Worm (Caenorhabditis elegans) whole organism, L4 larva: ENCODE data around the gene nova-1.
A peak's percentile ranks its signal among the peaks of the same experiment; 100 is the strongest.

ENCODE experiments used
- D1046.2 ChIP-seq: fragments of 200-800 bp; sonication (Bioruptor generic); IDR thresholded peaks from 2 replicates; pipeline ENCODE4 v1.3.6; 2022; ENCODE audit warnings: missing genetic modification characterization, missing compliant biosample characterization
- F37D6.2 ChIP-seq: sonication (generic microtip); optimal IDR thresholded peaks from 2 replicates; lab custom pipeline; 2016; ENCODE audit warnings: mild to moderate bottlenecking, missing genetic modification characterization, missing compliant biosample characterization
- F44E2.7 ChIP-seq: fragments of 200-800 bp; sonication (Bioruptor generic); IDR thresholded peaks from 2 replicates; pipeline ENCODE4 v2.1.2; 2022; ENCODE audit warnings: missing genetic modification characterization, missing compliant biosample characterization
- F49E8.2 ChIP-seq: sonication (generic microtip); optimal IDR thresholded peaks from 2 replicates; lab custom pipeline; 2016; ENCODE audit warnings: missing compliant biosample characterization, mild to moderate bottlenecking, missing genetic modification characterization, borderline replicate concordance
- T20F7.1 ChIP-seq: fragments of 200-800 bp; sonication (Bioruptor generic); optimal IDR thresholded peaks from 2 replicates; lab custom pipeline; 2018; ENCODE audit warnings: mild to moderate bottlenecking, missing genetic modification characterization, missing compliant biosample characterization
- T26A8.4 ChIP-seq: fragments of 200-800 bp; sonication (Bioruptor generic); IDR thresholded peaks from 2 replicates; pipeline ENCODE4 v1.3.6; 2022; ENCODE audit warnings: missing genetic modification characterization, missing compliant biosample characterization
- Y105C5A.15 ChIP-seq: fragments of 200-800 bp; sonication (Bioruptor generic); IDR thresholded peaks from 2 replicates; pipeline ENCODE4 v1.3.6; 2022; ENCODE audit warnings: missing genetic modification characterization, missing compliant biosample characterization
- Y75B8A.6 ChIP-seq: fragments of 200-800 bp; sonication (Bioruptor generic); IDR thresholded peaks from 2 replicates; pipeline ENCODE4 v1.3.6; 2022; ENCODE audit warnings: missing genetic modification reagents, missing genetic modification characterization, missing compliant biosample characterization
- ZK337.2 ChIP-seq: fragments of 200-800 bp; sonication (Bioruptor generic); IDR thresholded peaks from 2 replicates; pipeline ENCODE4 v1.3.6; 2022; ENCODE audit warnings: missing genetic modification reagents, missing genetic modification characterization, missing compliant biosample characterization
- aly-2 ChIP-seq: sonication (generic microtip); optimal IDR thresholded peaks from 2 replicates; lab custom pipeline; 2018; ENCODE audit warnings: missing biosample characterization, missing genetic modification characterization
- arid-1 ChIP-seq: fragments of 200-800 bp; sonication (Bioruptor generic); conservative IDR thresholded peaks from 2 replicates; pipeline ENCODE4 v1.3.6; 2022; ENCODE audit warnings: missing genetic modification reagents, missing genetic modification characterization, missing compliant biosample characterization
- attf-4 ChIP-seq: sonication (generic microtip); optimal IDR thresholded peaks from 3 replicates; lab custom pipeline; 2017; ENCODE audit warnings: missing biosample characterization, missing genetic modification characterization
- ceh-20 ChIP-seq: fragments of 200-800 bp; sonication (Bioruptor generic); IDR thresholded peaks from 2 replicates; pipeline ENCODE4 v1.3.6; 2022; ENCODE audit warnings: missing genetic modification reagents, missing genetic modification characterization, missing compliant biosample characterization
- ceh-32 ChIP-seq: sonication (generic microtip); optimal IDR thresholded peaks from 2 replicates; lab custom pipeline; 2016; ENCODE audit warnings: mild to moderate bottlenecking, missing genetic modification characterization, missing compliant biosample characterization; ENCODE audit not compliant: poor library complexity
- ceh-62 ChIP-seq: sonication (generic microtip); optimal IDR thresholded peaks from 2 replicates; lab custom pipeline; 2017; ENCODE audit warnings: missing biosample characterization, missing genetic modification characterization
- ctbp-1 ChIP-seq: fragments of 200-800 bp; sonication (Bioruptor generic); IDR thresholded peaks from 2 replicates; pipeline ENCODE4 v1.3.6; 2022; ENCODE audit warnings: missing genetic modification reagents, missing genetic modification characterization, missing compliant biosample characterization
- daf-8 ChIP-seq: fragments of 200-800 bp; sonication (Bioruptor generic); IDR thresholded peaks from 2 replicates; pipeline ENCODE4 v1.3.6; 2022; ENCODE audit warnings: missing genetic modification characterization, missing compliant biosample characterization
- dmd-8 ChIP-seq: fragments of 200-800 bp; sonication (Bioruptor generic); IDR thresholded peaks from 2 replicates; pipeline ENCODE4 v1.3.6; 2022; ENCODE audit warnings: missing genetic modification characterization, missing compliant biosample characterization
- duxl-1 ChIP-seq: sonication (generic microtip); optimal IDR thresholded peaks from 2 replicates; lab custom pipeline; 2016; ENCODE audit warnings: mild to moderate bottlenecking, missing genetic modification characterization, moderate library complexity, missing compliant biosample characterization; ENCODE audit not compliant: poor library complexity
- dve-1 ChIP-seq: sonication (generic microtip); optimal IDR thresholded peaks from 2 replicates; lab custom pipeline; 2017; ENCODE audit warnings: antibody characterized with exemption, mild to moderate bottlenecking, missing genetic modification characterization, missing compliant biosample characterization; ENCODE audit not compliant: insufficient read depth
- egl-43 ChIP-seq: fragments of 200-800 bp; sonication (Bioruptor generic); IDR thresholded peaks from 2 replicates; pipeline ENCODE4 v1.3.6; 2022; ENCODE audit warnings: missing genetic modification reagents, missing genetic modification characterization, missing compliant biosample characterization
- fos-1 ChIP-seq: fragments of 150-350 bp; optimal IDR thresholded peaks from 2 replicates; lab custom pipeline; 2014; ENCODE audit warnings: missing biosample characterization, missing genetic modification characterization
- gei-8 ChIP-seq: fragments of 200-800 bp; sonication (Bioruptor generic); optimal IDR thresholded peaks from 2 replicates; lab custom pipeline; 2018; ENCODE audit warnings: mild to moderate bottlenecking, missing genetic modification characterization, missing compliant biosample characterization
- hif-1 ChIP-seq, 2 experiments: sonication (generic microtip); optimal IDR thresholded peaks; 2 replicates each; lab custom pipeline; 2016 to 2017; ENCODE audit warnings: missing compliant biosample characterization in 2 of 2, missing genetic modification characterization in 2 of 2, missing genetic modification reagents in 2 of 2, missing genotype in 2 of 2, mild to moderate bottlenecking in 1 of 2
- hlh-11 ChIP-seq: fragments of 200-800 bp; sonication (Bioruptor generic); optimal IDR thresholded peaks from 2 replicates; lab custom pipeline; 2018; ENCODE audit warnings: mild to moderate bottlenecking, missing genetic modification characterization, missing compliant biosample characterization
- hlh-30 ChIP-seq: sonication (generic microtip); optimal IDR thresholded peaks from 2 replicates; lab custom pipeline; 2017; ENCODE audit warnings: antibody characterized with exemption, mild to moderate bottlenecking, missing genetic modification characterization, missing compliant biosample characterization; ENCODE audit not compliant: insufficient read depth
- lin-29 ChIP-seq: fragments of 200-800 bp; sonication (Bioruptor generic); IDR thresholded peaks from 2 replicates; pipeline ENCODE4 v1.3.6; 2022; ENCODE audit warnings: missing genetic modification reagents, missing genetic modification characterization, missing compliant biosample characterization
- lin-38 ChIP-seq: fragments of 200-800 bp; sonication (Bioruptor generic); IDR thresholded peaks from 2 replicates; pipeline ENCODE4 v1.3.6; 2022; ENCODE audit warnings: missing genetic modification reagents, missing genetic modification characterization, missing compliant biosample characterization
- lsy-2 ChIP-seq, 2 experiments: fragments of 150-350 bp in 1 of 2; sonication (generic microtip) in 1 of 2; optimal IDR thresholded peaks; 2 replicates each; lab custom pipeline; 2014 to 2017; ENCODE audit warnings: missing biosample characterization in 2 of 2, missing genetic modification characterization in 2 of 2
- madf-9 ChIP-seq: fragments of 200-800 bp; sonication (Bioruptor generic); conservative IDR thresholded peaks from 2 replicates; pipeline ENCODE4 v1.3.6; 2022; ENCODE audit warnings: missing genetic modification reagents, missing genetic modification characterization, missing compliant biosample characterization
- mdl-1 ChIP-seq, 2 experiments: fragments of 150-350 bp in 1 of 2; sonication (generic microtip) in 1 of 2; optimal IDR thresholded peaks; 2 replicates each; lab custom pipeline; 2014 to 2017; ENCODE audit warnings: missing biosample characterization in 2 of 2, missing genetic modification characterization in 2 of 2
- mes-2 ChIP-seq: sonication (generic microtip); optimal IDR thresholded peaks from 2 replicates; lab custom pipeline; 2016; ENCODE audit warnings: missing genotype, mild to moderate bottlenecking, missing genetic modification characterization, missing compliant biosample characterization; ENCODE audit not compliant: poor library complexity, severe bottlenecking
- nhr-111 ChIP-seq: fragments of 200-800 bp; sonication (Bioruptor generic); optimal IDR thresholded peaks from 2 replicates; lab custom pipeline; 2018; ENCODE audit warnings: mild to moderate bottlenecking, missing genetic modification characterization, missing compliant biosample characterization
- nhr-41 ChIP-seq: fragments of 200-800 bp; sonication (Bioruptor generic); IDR thresholded peaks from 2 replicates; pipeline ENCODE4 v1.3.6; 2022; ENCODE audit warnings: missing genetic modification reagents, missing genetic modification characterization, missing compliant biosample characterization
- nhr-48 ChIP-seq: sonication (generic microtip); optimal IDR thresholded peaks from 2 replicates; lab custom pipeline; 2016; ENCODE audit warnings: mild to moderate bottlenecking, missing genetic modification characterization, missing compliant biosample characterization
- nhr-6 ChIP-seq: fragments of 150-350 bp; optimal IDR thresholded peaks from 2 replicates; lab custom pipeline; 2014; ENCODE audit warnings: missing biosample characterization, missing genetic modification characterization
- nhr-76 ChIP-seq: fragments of 150-350 bp; optimal IDR thresholded peaks from 2 replicates; lab custom pipeline; 2014; ENCODE audit warnings: missing biosample characterization, missing genetic modification characterization
- rbr-2 ChIP-seq: sonication (generic microtip); optimal IDR thresholded peaks from 2 replicates; lab custom pipeline; 2016; ENCODE audit warnings: missing genotype, missing genetic modification characterization, missing compliant biosample characterization
- unc-130 ChIP-seq: sonication (generic microtip); optimal IDR thresholded peaks from 2 replicates; lab custom pipeline; 2016; ENCODE audit warnings: missing genetic modification reagents, missing genetic modification characterization, missing compliant biosample characterization
- zfp-2 ChIP-seq: sonication (generic microtip); optimal IDR thresholded peaks from 2 replicates; lab custom pipeline; 2016; ENCODE audit warnings: mild to moderate bottlenecking, missing genetic modification characterization, missing compliant biosample characterization
- zip-11 ChIP-seq: fragments of 200-800 bp; sonication (Bioruptor generic); IDR thresholded peaks from 2 replicates; pipeline ENCODE4 v1.3.6; 2022; ENCODE audit warnings: missing genetic modification characterization, missing compliant biosample characterization
- zip-2 ChIP-seq: fragments of 150-350 bp; optimal IDR thresholded peaks from 2 replicates; lab custom pipeline; 2014; ENCODE audit warnings: missing biosample characterization, missing genetic modification characterization
- ztf-11 ChIP-seq: fragments of 150-350 bp; optimal IDR thresholded peaks from 2 replicates; lab custom pipeline; 2014; ENCODE audit warnings: missing biosample characterization, missing genetic modification characterization

The nova-1 gene

DNA sequence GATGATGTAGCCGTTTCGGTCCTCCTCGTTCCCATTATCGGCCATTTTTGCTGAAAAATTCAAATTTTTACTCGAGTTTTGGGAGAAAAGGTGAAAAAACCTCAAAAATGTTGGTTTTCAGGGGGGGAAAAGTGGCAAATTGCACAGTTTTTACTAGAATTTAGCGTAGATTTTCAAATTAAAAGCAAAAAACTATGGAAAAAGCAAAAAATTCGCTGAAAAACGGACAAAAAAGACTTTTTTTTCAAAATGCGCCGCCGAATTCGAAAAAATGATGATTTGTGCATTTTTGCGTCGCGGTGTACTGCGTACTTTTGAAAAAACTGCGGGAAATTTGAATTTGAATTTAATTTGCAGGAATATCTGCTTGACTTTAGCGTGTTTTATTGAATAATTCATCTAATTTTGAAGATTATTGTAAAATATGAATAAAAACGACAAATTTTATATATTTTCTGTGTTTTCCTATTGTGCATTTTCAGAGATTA lies 4.5 kb upstream of the nova-1 start, which contains the start of gene Y59A8B.12:
TSS of gene Y59A8B.12 (minus strand) at position 51 of the 488 bp plus-strand sequence.
- TF ChIP-seq D1046.2 (GFP tag; lab: Robert Waterston, UW) (no peak), ctbp-1 (GFP tag; lab: Robert Waterston, UW) (no peak), F44E2.7 (GFP tag; lab: Robert Waterston, UW) (no peak), Y105C5A.15 (GFP tag; lab: Robert Waterston, UW) (no peak), duxl-1 (tag; lab: Kevin White, UChicago) (no peak), dmd-8 (GFP tag; lab: Robert Waterston, UW) (no peak), nhr-111 (GFP tag; lab: Kevin White, UChicago) (no peak), hlh-11 (tag; lab: Kevin White, UChicago) (no peak), zfp-2 (tag; lab: Kevin White, UChicago) (no peak), fos-1 (no peak)
- TF ChIP-seq, all 104 proteins: peak for 0

ce11 chrV:18085150-18085833 lies 3.5 kb upstream of the nova-1 start, which contains the start of gene fbxa-106:
Gene fbxa-106, minus strand, starts transcription at chrV:18085200.
- TF ChIP-seq dmd-8 (GFP tag; lab: Robert Waterston, UW) (0 out of 2 replicates have a peak, but pooled peaks have one; percentile 20), lin-29 (GFP tag; lab: Robert Waterston, UW) (no peak), F49E8.2 (tag; lab: Kevin White, UChicago) (peak; percentile 72), ctbp-1 (GFP tag; lab: Robert Waterston, UW) (0 out of 2 replicates have a peak, but pooled peaks have one; percentile 37), ceh-20 (GFP tag; lab: Robert Waterston, UW) (no peak), ceh-32 (tag; lab: Kevin White, UChicago) (no peak), egl-43 (GFP tag; lab: Robert Waterston, UW) (no peak), D1046.2 (GFP tag; lab: Robert Waterston, UW) (no peak), arid-1 (GFP tag; lab: Robert Waterston, UW) (0 out of 2 replicates have a peak, but pooled peaks have one; percentile 32), unc-130 (GFP tag; lab: Kevin White, UChicago) (peak; percentile 13), attf-4 (tag; lab: Kevin White, UChicago) (no peak), T20F7.1 (no peak), Y75B8A.6 (no peak), lin-38 (GFP tag; lab: Robert Waterston, UW) (peak; percentile 75)

DNA sequence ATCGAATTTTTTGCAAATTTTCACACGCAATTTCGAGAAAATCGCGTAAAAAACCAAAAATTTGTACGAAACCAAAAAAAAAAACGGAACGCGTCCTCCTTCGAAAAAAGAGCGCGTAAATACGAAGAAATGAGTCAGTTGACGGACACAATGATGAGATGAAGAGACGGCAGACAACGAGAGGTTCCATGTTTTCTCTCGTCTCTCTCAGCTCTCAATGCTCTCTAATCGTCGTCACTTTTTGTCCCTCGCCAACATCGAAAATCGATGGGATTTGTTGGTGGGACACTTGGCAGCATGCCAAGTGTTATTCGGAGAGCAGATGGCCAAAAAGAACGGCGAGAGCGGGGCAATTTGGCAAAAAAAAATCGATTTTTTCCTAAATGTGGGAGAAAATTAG lies 2.6 kb downstream of the nova-1 start:
- TF ChIP-seq hif-1 (tag; optimal IDR thresholded peaks at IDR 0.05; lab: Kevin White, UChicago) (peak in 1 of 2 experiments; percentile 54), gei-8 (GFP tag; lab: Kevin White, UChicago) (no peak), duxl-1 (tag; lab: Kevin White, UChicago) (peak; percentile 41), hlh-11 (tag; lab: Kevin White, UChicago) (peak; percentile 82), mes-2 (tag; lab: Kevin White, UChicago) (peak; percentile 74), lin-29 (GFP tag; lab: Robert Waterston, UW) (peak; percentile 46; the same call in 1 of the 2 replicates), T26A8.4 (peak; percentile 59), F37D6.2 (tag; lab: Kevin White, UChicago) (peak; percentile 44), daf-8 (GFP tag; lab: Robert Waterston, UW) (no peak), aly-2 (tag; lab: Kevin White, UChicago) (no peak), mdl-1 (tag; optimal IDR thresholded peaks at IDR 0.05; lab: Kevin White, UChicago) (peak in 1 of 2 experiments; percentile 14), nhr-76 (no peak), T20F7.1 (peak; percentile 25), nhr-6 (peak; percentile 69), rbr-2 (tag; lab: Kevin White, UChicago) (peak; percentile 80), ctbp-1 (GFP tag; lab: Robert Waterston, UW) (peak; percentile 64), zip-2 (tag; lab: Kevin White, UChicago) (no peak), nhr-41 (GFP tag; lab: Robert Waterston, UW) (no peak), dve-1 (tag; lab: Kevin White, UChicago) (peak; percentile 87), lsy-2 (tag; optimal IDR thresholded peaks at IDR 0.05; lab: Kevin White, UChicago) (peak; percentile 18 to 86), nhr-48 (tag; lab: Kevin White, UChicago) (peak; percentile 18), ztf-11 (no peak), ZK337.2 (no peak), madf-9 (0 out of 2 replicates have a peak, but pooled peaks have one; percentile 28), zip-11 (no peak), hlh-30 (tag; lab: Kevin White, UChicago) (peak; percentile 88), zfp-2 (tag; lab: Kevin White, UChicago) (no peak), ceh-62 (tag; lab: Kevin White, UChicago) (no peak)
